Worm (Caenorhabditis elegans) whole organism, mixed stage, embryonic: ENCODE measurements around the gene Y59C2A.3.

Experiments
- M03D4.4 ChIP-seq: sonication (generic microtip); optimal IDR thresholded peaks from 2 replicates; lab custom pipeline; 2017; ENCODE audit warnings: mild to moderate bottlenecking, missing genetic modification characterization, missing compliant biosample characterization
- ceh-39 ChIP-seq: fragments of 150-350 bp; optimal IDR thresholded peaks from 2 replicates; lab custom pipeline; 2014; ENCODE audit warnings: missing biosample characterization, missing genetic modification characterization
- ceh-43 ChIP-seq: fragments of 200-800 bp; sonication (Bioruptor generic); optimal IDR thresholded peaks from 2 replicates; lab custom pipeline; 2018; ENCODE audit warnings: mild to moderate bottlenecking, missing genetic modification characterization, moderate library complexity, missing compliant biosample characterization
- ces-1 ChIP-seq: fragments of 150-350 bp; optimal IDR thresholded peaks from 2 replicates; lab custom pipeline; 2014; ENCODE audit warnings: missing biosample characterization, missing genetic modification reagents, missing genetic modification characterization
- cnd-1 ChIP-seq: fragments of 200-800 bp; sonication (Bioruptor generic); optimal IDR thresholded peaks from 2 replicates; lab custom pipeline; 2018; ENCODE audit warnings: mild to moderate bottlenecking, missing genetic modification characterization, missing compliant biosample characterization
- drap-1 ChIP-seq: fragments of 200-800 bp; sonication (Bioruptor generic); optimal IDR thresholded peaks from 3 replicates; lab custom pipeline; 2018; ENCODE audit warnings: mild to moderate bottlenecking, missing genetic modification characterization, missing compliant biosample characterization
- elt-1 ChIP-seq: sonication (generic microtip); optimal IDR thresholded peaks from 2 replicates; lab custom pipeline; 2017; ENCODE audit warnings: missing genetic modification characterization, mild to moderate bottlenecking, missing compliant biosample characterization, antibody characterized with exemption, moderate library complexity, borderline replicate concordance; ENCODE audit not compliant: insufficient read depth
- elt-3 ChIP-seq: fragments of 150-350 bp; optimal IDR thresholded peaks from 2 replicates; lab custom pipeline; 2014; ENCODE audit warnings: missing biosample characterization, missing genetic modification characterization
- flh-1 ChIP-seq: fragments of 200-800 bp; sonication (Bioruptor generic); optimal IDR thresholded peaks from 2 replicates; lab custom pipeline; 2018; ENCODE audit warnings: mild to moderate bottlenecking, missing genetic modification characterization, moderate library complexity, missing compliant biosample characterization
- ham-2 ChIP-seq: fragments of 200-800 bp; sonication (Bioruptor generic); optimal IDR thresholded peaks from 2 replicates; lab custom pipeline; 2018; ENCODE audit warnings: mild to moderate bottlenecking, missing genetic modification characterization, missing compliant biosample characterization
- hlh-1 ChIP-seq: fragments of 150-350 bp; optimal IDR thresholded peaks from 2 replicates; lab custom pipeline; 2014; ENCODE audit warnings: missing biosample characterization, missing genetic modification reagents, missing genetic modification characterization
- lin-13 ChIP-seq: fragments of 150-350 bp; optimal IDR thresholded peaks from 2 replicates; lab custom pipeline; 2014; ENCODE audit warnings: missing biosample characterization, missing genetic modification characterization
- lin-32 ChIP-seq: fragments of 200-800 bp; sonication (Bioruptor generic); optimal IDR thresholded peaks from 2 replicates; lab custom pipeline; 2018; ENCODE audit warnings: mild to moderate bottlenecking, missing genetic modification characterization, missing compliant biosample characterization
- lsy-2 ChIP-seq: fragments of 150-350 bp; optimal IDR thresholded peaks from 2 replicates; lab custom pipeline; 2014; ENCODE audit warnings: missing biosample characterization, missing genetic modification characterization
- mab-5 ChIP-seq: fragments of 150-350 bp; optimal IDR thresholded peaks from 2 replicates; lab custom pipeline; 2014; ENCODE audit warnings: missing biosample characterization, missing genetic modification characterization
- mep-1 ChIP-seq: fragments of 150-350 bp; optimal IDR thresholded peaks from 2 replicates; lab custom pipeline; 2017; ENCODE audit warnings: missing biosample characterization, missing genetic modification reagents, missing genetic modification characterization, inconsistent platforms
- mls-2 ChIP-seq: sonication (generic microtip); optimal IDR thresholded peaks from 2 replicates; lab custom pipeline; 2016; ENCODE audit warnings: mild to moderate bottlenecking, missing genetic modification characterization, moderate library complexity, missing compliant biosample characterization
- nhr-12 ChIP-seq: fragments of 150-350 bp; optimal IDR thresholded peaks from 2 replicates; lab custom pipeline; 2014; ENCODE audit warnings: missing biosample characterization, missing genetic modification characterization
- nhr-2 ChIP-seq: fragments of 150-350 bp; optimal IDR thresholded peaks from 2 replicates; lab custom pipeline; 2014; ENCODE audit warnings: missing biosample characterization, missing genetic modification characterization
- nhr-237 ChIP-seq: fragments of 150-350 bp; optimal IDR thresholded peaks from 2 replicates; lab custom pipeline; 2014; ENCODE audit warnings: missing biosample characterization, missing genetic modification characterization
- nhr-28 ChIP-seq: fragments of 150-350 bp; optimal IDR thresholded peaks from 2 replicates; lab custom pipeline; 2014; ENCODE audit warnings: missing biosample characterization, missing genetic modification characterization
- nhr-76 ChIP-seq: sonication (generic microtip); optimal IDR thresholded peaks from 2 replicates; lab custom pipeline; 2017; ENCODE audit warnings: missing biosample characterization, missing genetic modification characterization
- sem-2 ChIP-seq: fragments of 200-800 bp; sonication (Bioruptor generic); optimal IDR thresholded peaks from 2 replicates; lab custom pipeline; 2018; ENCODE audit warnings: mild to moderate bottlenecking, missing genetic modification characterization, missing compliant biosample characterization
- snpc-4 ChIP-seq: fragments of 150-350 bp; optimal IDR thresholded peaks from 2 replicates; lab custom pipeline; 2014; ENCODE audit warnings: missing biosample characterization, missing genetic modification characterization
- sptf-1 ChIP-seq: sonication (generic microtip); optimal IDR thresholded peaks from 2 replicates; lab custom pipeline; 2017; ENCODE audit warnings: mild to moderate bottlenecking, missing genetic modification characterization, moderate library complexity, missing compliant biosample characterization
- tbx-8 ChIP-seq: fragments of 200-800 bp; sonication (Bioruptor generic); optimal IDR thresholded peaks from 2 replicates; lab custom pipeline; 2018; ENCODE audit warnings: mild to moderate bottlenecking, missing genetic modification characterization, moderate library complexity, missing compliant biosample characterization
- unc-120 ChIP-seq: sonication (generic microtip); optimal IDR thresholded peaks from 2 replicates; lab custom pipeline; 2017; ENCODE audit warnings: missing genetic modification characterization, missing compliant biosample characterization; ENCODE audit not compliant: poor library complexity, severe bottlenecking
- unc-62 ChIP-seq: fragments of 150-350 bp; optimal IDR thresholded peaks from 2 replicates; lab custom pipeline; 2014; ENCODE audit warnings: missing biosample characterization, missing genetic modification reagents, missing genetic modification characterization
- zip-8 ChIP-seq: fragments of 150-350 bp; optimal IDR thresholded peaks from 2 replicates; lab custom pipeline; 2014; ENCODE audit warnings: missing biosample characterization, missing genetic modification characterization
- ztf-11 ChIP-seq: fragments of 150-350 bp; optimal IDR thresholded peaks from 2 replicates; lab custom pipeline; 2014; ENCODE audit warnings: missing biosample characterization, missing genetic modification characterization

The Y59C2A.3 gene

DNA sequence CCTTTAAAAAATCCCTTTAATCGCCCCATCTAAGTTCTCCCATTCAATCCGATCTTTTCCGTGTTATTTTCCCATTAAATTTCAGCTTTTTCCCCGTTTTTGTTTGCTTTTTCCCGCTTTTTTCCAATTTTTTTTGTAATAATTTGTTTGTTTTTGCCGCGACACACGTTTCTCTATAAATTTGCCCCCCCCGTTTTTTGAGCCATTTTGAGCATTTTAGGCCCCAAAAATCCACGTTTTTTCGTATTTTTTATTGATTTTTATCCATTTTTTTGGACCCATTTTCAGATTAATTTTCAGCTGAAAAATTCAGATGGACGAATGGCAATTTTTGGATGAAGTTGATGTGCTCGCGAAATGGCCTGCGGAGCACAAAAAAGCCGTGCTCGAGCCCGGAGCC lies 23.6 kb upstream of the Y59C2A.3 start, which contains the start of gene F54A3.2:
Gene F54A3.2 (plus strand): TSS at position 301 of the 400 bp plus-strand sequence.
- TF ChIP-seq mab-5: no peak
- TF ChIP-seq, all 35 proteins: peak for 0

DNA sequence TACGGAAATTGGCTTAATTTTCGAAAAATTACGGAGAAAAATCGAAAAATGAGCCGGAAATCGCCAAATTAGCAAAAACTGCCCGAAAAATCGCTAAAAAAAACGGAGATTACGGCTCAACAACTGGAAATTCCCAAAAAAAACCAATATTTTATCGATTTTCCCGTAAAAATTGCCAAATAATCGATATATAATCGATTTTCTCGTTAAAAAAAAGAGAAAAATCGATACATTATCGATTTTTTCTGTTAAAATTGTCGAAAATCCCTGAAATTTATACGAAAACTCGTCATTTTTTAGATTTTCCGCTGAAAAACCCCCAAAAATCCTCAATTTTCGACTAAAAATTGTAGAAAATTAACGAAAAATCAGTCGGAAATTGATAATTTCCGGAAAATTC lies 16.6 kb upstream of the Y59C2A.3 start:
- TF ChIP-seq ztf-11 (tag; lab: Kevin White, UChicago) (no peak), ceh-43 (GFP tag; lab: Kevin White, UChicago) (no peak), ces-1 (GFP tag; lab: Kevin White, UChicago) (no peak), hlh-1 (tag; lab: Kevin White, UChicago) (no peak), M03D4.4 (tag; lab: Kevin White, UChicago) (no peak), elt-3 (tag; lab: Kevin White, UChicago) (no peak), mls-2 (tag; lab: Kevin White, UChicago) (no peak), sptf-1 (no peak), ceh-39 (tag; lab: Kevin White, UChicago) (no peak), elt-1 (tag; lab: Kevin White, UChicago) (no peak), flh-1 (GFP tag; lab: Kevin White, UChicago) (no peak), cnd-1 (tag; lab: Kevin White, UChicago) (no peak), ham-2 (GFP tag; lab: Kevin White, UChicago) (no peak), mep-1 (no peak), nhr-12 (tag; lab: Kevin White, UChicago) (no peak)

DNA sequence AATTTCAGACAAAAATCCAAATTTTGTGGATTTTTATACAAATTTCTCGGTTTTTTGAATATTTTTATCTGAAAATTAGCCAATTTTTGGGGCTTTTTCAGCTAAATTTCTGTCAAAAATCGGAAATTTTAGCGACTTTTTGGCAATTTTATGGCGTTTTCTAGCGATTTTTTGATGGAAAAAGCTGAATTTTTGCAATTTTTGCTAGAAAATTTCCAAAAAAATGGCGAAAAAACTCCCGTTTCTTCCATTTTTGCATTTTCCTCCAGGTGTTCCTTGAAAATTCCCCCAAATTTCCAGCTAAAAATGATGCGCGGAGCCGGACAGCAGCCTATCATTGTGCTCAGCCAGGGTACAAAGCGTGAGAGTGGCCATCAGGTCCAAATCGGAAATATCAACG lies 13.5 kb upstream of the Y59C2A.3 start, which contains the start of gene cct-3:
Gene cct-3 (plus strand): TSS at position 301 of the 400 bp plus-strand sequence.
- TF ChIP-seq hlh-1 (tag; lab: Kevin White, UChicago) (no peak), snpc-4 (tag; lab: Kevin White, UChicago) (no peak), zip-8 (tag; lab: Kevin White, UChicago) (no peak), ceh-39 (tag; lab: Kevin White, UChicago) (no peak), sem-2 (GFP tag; lab: Kevin White, UChicago) (no peak), nhr-76 (no peak), lsy-2 (tag; lab: Kevin White, UChicago) (no peak), unc-62 (GFP tag; lab: Kevin White, UChicago) (no peak), unc-120 (tag; lab: Kevin White, UChicago) (no peak), sptf-1 (no peak), mls-2 (tag; lab: Kevin White, UChicago) (no peak), nhr-237 (tag; lab: Kevin White, UChicago) (no peak)

DNA sequence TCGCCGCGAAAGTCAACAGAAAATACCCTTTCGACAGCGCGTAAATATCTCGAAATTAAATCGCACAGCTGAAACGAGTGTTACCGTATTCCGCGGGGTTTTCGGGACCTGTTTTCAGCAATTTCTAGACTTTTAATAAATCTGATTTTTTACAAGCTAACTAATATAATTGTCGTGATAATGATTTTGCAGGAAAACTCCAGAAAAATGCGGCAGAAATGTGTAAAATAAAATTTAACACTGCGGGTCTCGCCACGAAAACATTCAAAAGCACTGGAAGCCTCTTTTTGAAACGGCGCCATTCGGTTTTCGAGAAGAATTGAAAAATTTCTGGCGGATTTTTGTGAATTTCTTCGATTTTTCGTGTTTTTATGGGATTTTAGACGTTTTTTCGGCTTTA lies 12.7 kb upstream of the Y59C2A.3 start, which contains the start of gene F54A3.6:
Gene F54A3.6 (minus strand): TSS at position 42 of the 400 bp plus-strand sequence.
- peak; percentile 84 for TF ChIP-seq lsy-2 (tag; lab: Kevin White, UChicago)

DNA sequence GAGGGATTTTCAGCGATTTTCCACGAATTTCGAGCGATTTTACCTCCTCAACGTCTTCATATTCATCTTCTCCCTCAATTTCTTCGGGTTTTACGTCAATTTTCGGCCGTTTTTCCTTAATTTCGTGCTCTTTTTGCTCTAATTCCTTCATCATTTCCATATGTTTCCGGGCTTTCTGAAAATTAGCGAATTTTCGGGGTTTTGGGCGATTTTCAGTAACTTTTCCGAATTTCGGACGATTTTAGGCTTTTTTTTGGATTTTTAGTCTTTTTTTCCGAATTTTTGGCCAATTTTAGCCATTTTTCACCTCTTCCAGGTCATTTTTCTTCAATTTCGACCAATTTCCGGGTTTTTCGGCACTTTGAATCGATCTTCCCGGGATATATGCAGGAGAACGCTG lies 10.6 kb upstream of the Y59C2A.3 start:
- TF ChIP-seq drap-1 (GFP tag; lab: Kevin White, UChicago) (no peak), sptf-1 (no peak), snpc-4 (tag; lab: Kevin White, UChicago) (no peak), lin-13 (tag; lab: Kevin White, UChicago) (no peak), mls-2 (tag; lab: Kevin White, UChicago) (no peak), cnd-1 (tag; lab: Kevin White, UChicago) (no peak), nhr-28 (no peak), nhr-2 (tag; lab: Kevin White, UChicago) (no peak), ham-2 (GFP tag; lab: Kevin White, UChicago) (no peak), ztf-11 (tag; lab: Kevin White, UChicago) (no peak), nhr-76 (no peak), hlh-1 (tag; lab: Kevin White, UChicago) (no peak), elt-1 (tag; lab: Kevin White, UChicago) (no peak), zip-8 (tag; lab: Kevin White, UChicago) (no peak), lin-32 (GFP tag; lab: Kevin White, UChicago) (no peak), mab-5 (no peak)

DNA sequence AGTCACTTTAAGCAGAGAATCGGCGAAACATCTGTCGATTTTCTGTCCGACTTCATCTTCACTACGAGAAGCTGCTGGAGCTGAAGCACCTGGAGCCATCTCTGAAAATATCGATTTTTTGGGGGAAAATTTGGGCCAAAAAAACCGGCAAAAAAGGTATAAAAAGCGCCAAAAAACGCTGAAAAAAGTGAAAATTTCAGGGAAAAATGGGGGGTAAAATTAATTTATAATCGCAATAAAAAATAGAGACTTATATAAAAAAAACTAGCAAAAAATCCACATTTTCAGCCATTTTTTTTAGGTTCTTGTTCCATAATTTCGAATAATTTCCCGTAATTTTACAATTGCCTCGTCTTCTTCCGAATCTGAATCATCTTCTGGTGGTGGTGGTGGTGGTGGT lies 5.9 kb upstream of the Y59C2A.3 start, which contains the start of gene F54A3.5:
Gene F54A3.5 (minus strand): TSS at position 101 of the 400 bp plus-strand sequence.
- TF ChIP-seq mls-2 (tag; lab: Kevin White, UChicago) (no peak), sptf-1 (no peak), ztf-11 (tag; lab: Kevin White, UChicago) (no peak), ceh-39 (tag; lab: Kevin White, UChicago) (no peak), tbx-8 (GFP tag; lab: Kevin White, UChicago) (no peak), unc-62 (GFP tag; lab: Kevin White, UChicago) (no peak), ham-2 (GFP tag; lab: Kevin White, UChicago) (no peak), ces-1 (GFP tag; lab: Kevin White, UChicago) (no peak), ceh-43 (GFP tag; lab: Kevin White, UChicago) (no peak), lsy-2 (tag; lab: Kevin White, UChicago) (no peak), drap-1 (GFP tag; lab: Kevin White, UChicago) (no peak), lin-32 (GFP tag; lab: Kevin White, UChicago) (no peak), nhr-76 (no peak), unc-120 (tag; lab: Kevin White, UChicago) (no peak), cnd-1 (tag; lab: Kevin White, UChicago) (no peak)
